Fruit fly (Drosophila melanogaster) whole organism, embryonic: ENCODE measurements around the gene Prm.

ENCODE experiments used
- Antp ChIP-seq: fragments of 200-800 bp; sonication (Bioruptor generic); optimal IDR thresholded peaks from 3 replicates; lab custom pipeline; 2016; ENCODE audit warnings: missing biosample characterization, missing genetic modification characterization
- Blimp-1 ChIP-seq: fragments of 200-800 bp; sonication (Bioruptor generic); optimal IDR thresholded peaks from 3 replicates; lab custom pipeline; 2018; ENCODE audit warnings: missing biosample characterization, missing genetic modification characterization, mild to moderate bottlenecking, moderate library complexity, missing genetic modification reagents
- C15 ChIP-seq: fragments of 200-800 bp; sonication (Bioruptor generic); IDR thresholded peaks from 3 replicates; pipeline ENCODE4 v1.3.6; 2022; ENCODE audit warnings: missing biosample characterization, missing genetic modification characterization
- CG10267 ChIP-seq: fragments of 200-800 bp; sonication (Bioruptor generic); optimal IDR thresholded peaks from 2 replicates; lab custom pipeline; 2018; ENCODE audit warnings: missing biosample characterization, mild to moderate bottlenecking, missing genetic modification characterization, moderate library complexity
- CG10462 ChIP-seq: fragments of 200-800 bp; sonication (Bioruptor generic); optimal IDR thresholded peaks from 2 replicates; lab custom pipeline; 2016; ENCODE audit warnings: missing biosample characterization, missing genetic modification characterization
- CG10543 ChIP-seq: fragments of 200-800 bp; sonication (Bioruptor generic); optimal IDR thresholded peaks from 3 replicates; lab custom pipeline; 2017; ENCODE audit warnings: missing biosample characterization, mild to moderate bottlenecking, missing genetic modification characterization, moderate library complexity
- CG11456 ChIP-seq: fragments of 200-800 bp; sonication (Bioruptor generic); IDR thresholded peaks from 3 replicates; pipeline ENCODE4 v1.3.6; 2022; ENCODE audit warnings: missing biosample characterization, missing genetic modification characterization
- CG11723 ChIP-seq: fragments of 200-800 bp; sonication (Bioruptor generic); optimal IDR thresholded peaks from 2 replicates; lab custom pipeline; 2017; ENCODE audit warnings: missing biosample characterization, mild to moderate bottlenecking, missing genetic modification characterization
- CG12155 ChIP-seq: fragments of 200-800 bp; sonication (Bioruptor generic); optimal IDR thresholded peaks from 3 replicates; lab custom pipeline; 2016; ENCODE audit warnings: missing biosample characterization, missing genetic modification characterization
- CG13775 ChIP-seq: fragments of 200-800 bp; sonication (Bioruptor generic); optimal IDR thresholded peaks from 3 replicates; lab custom pipeline; 2017; ENCODE audit warnings: missing biosample characterization, mild to moderate bottlenecking, missing genetic modification characterization
- CG15601 ChIP-seq: fragments of 200-800 bp; sonication (Bioruptor generic); optimal IDR thresholded peaks from 3 replicates; lab custom pipeline; 2019; ENCODE audit warnings: missing biosample characterization, mild to moderate bottlenecking, missing genetic modification characterization, moderate library complexity
- CG18599 ChIP-seq: fragments of 200-800 bp; sonication (Bioruptor generic); optimal IDR thresholded peaks from 3 replicates; lab custom pipeline; 2017; ENCODE audit warnings: missing biosample characterization, missing genetic modification characterization, mild to moderate bottlenecking, moderate library complexity, missing genetic modification reagents
- CG2116 ChIP-seq: fragments of 200-800 bp; sonication (Bioruptor generic); optimal IDR thresholded peaks from 3 replicates; lab custom pipeline; 2018; ENCODE audit warnings: missing biosample characterization, mild to moderate bottlenecking, missing genetic modification characterization
- CG2120 ChIP-seq: fragments of 200-800 bp; sonication (Bioruptor generic); optimal IDR thresholded peaks from 3 replicates; lab custom pipeline; 2016; ENCODE audit warnings: missing biosample characterization, missing genetic modification characterization
- CG2199 ChIP-seq: fragments of 200-800 bp; sonication (Bioruptor generic); IDR thresholded peaks from 3 replicates; pipeline ENCODE4 v1.3.6; 2022; ENCODE audit warnings: missing biosample characterization, missing genetic modification characterization
- CG3838 ChIP-seq: fragments of 200-800 bp; sonication (Bioruptor generic); optimal IDR thresholded peaks from 3 replicates; lab custom pipeline; 2016; ENCODE audit warnings: missing biosample characterization, missing genetic modification characterization
- CG4360 ChIP-seq: fragments of 200-800 bp; sonication (Bioruptor generic); IDR thresholded peaks from 2 replicates; pipeline ENCODE4 v1.3.6; 2022; ENCODE audit warnings: missing biosample characterization, missing genetic modification characterization
- CG5245 ChIP-seq: fragments of 200-800 bp; sonication (Bioruptor generic); optimal IDR thresholded peaks from 3 replicates; lab custom pipeline; 2016; ENCODE audit warnings: missing biosample characterization, missing genetic modification characterization
- CG5953 ChIP-seq: fragments of 200-800 bp; sonication (Bioruptor generic); IDR thresholded peaks from 2 replicates; pipeline ENCODE4 v1.3.6; 2022; ENCODE audit warnings: missing biosample characterization, missing genetic modification characterization
- CG7839 ChIP-seq: fragments of 200-800 bp; sonication (Bioruptor generic); optimal IDR thresholded peaks from 3 replicates; lab custom pipeline; 2018; ENCODE audit warnings: missing biosample characterization, mild to moderate bottlenecking, missing genetic modification characterization, moderate library complexity
- Camta ChIP-seq: fragments of 200-800 bp; sonication (Bioruptor generic); optimal IDR thresholded peaks from 2 replicates; lab custom pipeline; 2016; ENCODE audit warnings: missing biosample characterization, missing genetic modification characterization
- CrebB ChIP-seq: fragments of 200-800 bp; sonication (Bioruptor generic); optimal IDR thresholded peaks from 3 replicates; lab custom pipeline; 2018; ENCODE audit warnings: missing biosample characterization, mild to moderate bottlenecking, missing genetic modification characterization
- HLH4C ChIP-seq: fragments of 200-800 bp; sonication (Bioruptor generic); IDR thresholded peaks from 3 replicates; pipeline ENCODE4 v1.3.6; 2022; ENCODE audit warnings: missing biosample characterization, missing genetic modification characterization; ENCODE audit not compliant: partially characterized antibody
- Mrtf ChIP-seq: fragments of 200-800 bp; sonication (Bioruptor generic); IDR thresholded peaks from 3 replicates; pipeline ENCODE4 v1.3.6; 2022; ENCODE audit warnings: missing biosample characterization, missing genetic modification characterization
- NK7.1 ChIP-seq: fragments of 200-800 bp; sonication (Bioruptor generic); optimal IDR thresholded peaks from 3 replicates; lab custom pipeline; 2016; ENCODE audit warnings: missing biosample characterization, missing genetic modification characterization
- Nf-YA ChIP-seq: fragments of 200-800 bp; sonication (Bioruptor generic); IDR thresholded peaks from 2 replicates; pipeline ENCODE4 v1.3.6; 2022; ENCODE audit warnings: missing biosample characterization, missing genetic modification characterization
- Nf-YC ChIP-seq: fragments of 200-800 bp; optimal IDR thresholded peaks from 3 replicates; lab custom pipeline; 2019; ENCODE audit warnings: missing biosample characterization, mild to moderate bottlenecking, missing genetic modification characterization, moderate library complexity
- Stat92E ChIP-seq, 3 experiments: fragments of >200 bp in 2 of 3; fragments of 200-800 bp in 1 of 3; sonication (Bioruptor generic) in 1 of 3; optimal IDR thresholded peaks; 2 replicates each; lab custom pipeline; 2017 to 2019; ENCODE audit warnings: missing biosample characterization in 3 of 3, missing genetic modification characterization in 3 of 3, mild to moderate bottlenecking in 1 of 3, moderate library complexity in 1 of 3
- aop ChIP-seq: fragments of 200-800 bp; sonication (Bioruptor generic); IDR thresholded peaks from 2 replicates; pipeline ENCODE4 v1.3.6; 2022; ENCODE audit warnings: missing biosample characterization, missing genetic modification characterization
- br ChIP-seq: fragments of >200 bp; optimal IDR thresholded peaks from 2 replicates; lab custom pipeline; 2017
- chif ChIP-seq, 2 experiments: fragments of 200-800 bp; sonication (Bioruptor generic); optimal IDR thresholded peaks; 3 replicates each; lab custom pipeline; 2016; ENCODE audit warnings: missing biosample characterization in 2 of 2, missing genetic modification characterization in 2 of 2
- ems ChIP-seq: fragments of 200-800 bp; sonication (Bioruptor generic); optimal IDR thresholded peaks from 3 replicates; lab custom pipeline; 2016; ENCODE audit warnings: missing biosample characterization, missing genetic modification characterization
- ewg ChIP-seq: fragments of 200-800 bp; sonication (Bioruptor generic); optimal IDR thresholded peaks from 3 replicates; lab custom pipeline; 2017; ENCODE audit warnings: mild to moderate bottlenecking, missing biosample characterization, missing genetic modification reagents, missing genetic modification characterization
- fu2 ChIP-seq: fragments of 200-800 bp; sonication (Bioruptor generic); optimal IDR thresholded peaks from 2 replicates; lab custom pipeline; 2016; ENCODE audit warnings: missing biosample characterization, missing genetic modification characterization
- hkb ChIP-seq, 2 experiments: fragments of 200-800 bp in 1 of 2; fragments of >200 bp in 1 of 2; sonication (Bioruptor generic) in 1 of 2; IDR thresholded peaks in 1 of 2; optimal IDR thresholded peaks in 1 of 2; 2 replicates each; pipeline versions ENCODE4 v1.3.6 to Lab custom; 2017 to 2022; ENCODE audit warnings: missing biosample characterization in 1 of 2, missing genetic modification characterization in 1 of 2
- kah ChIP-seq: fragments of 200-800 bp; sonication (Bioruptor generic); optimal IDR thresholded peaks from 2 replicates; lab custom pipeline; 2018; ENCODE audit warnings: missing biosample characterization, mild to moderate bottlenecking, missing genetic modification characterization
- lmd ChIP-seq: fragments of 200-800 bp; sonication (Bioruptor generic); IDR thresholded peaks from 2 replicates; pipeline ENCODE4 v1.3.6; 2022; ENCODE audit warnings: missing biosample characterization, missing genetic modification characterization
- mirr ChIP-seq: fragments of 200-800 bp; sonication (Bioruptor generic); optimal IDR thresholded peaks from 3 replicates; lab custom pipeline; 2018; ENCODE audit warnings: missing biosample characterization, mild to moderate bottlenecking, missing genetic modification characterization
- pb ChIP-seq: fragments of 200-800 bp; sonication (Bioruptor generic); optimal IDR thresholded peaks from 3 replicates; lab custom pipeline; 2016; ENCODE audit warnings: missing biosample characterization, missing genetic modification characterization
- phol ChIP-seq: fragments of 200-800 bp; sonication (Bioruptor generic); optimal IDR thresholded peaks from 3 replicates; lab custom pipeline; 2018; ENCODE audit warnings: missing biosample characterization, mild to moderate bottlenecking, missing genetic modification characterization, moderate library complexity
- sc ChIP-seq, 3 experiments: fragments of >200 bp in 2 of 3; fragments of 200-800 bp in 1 of 3; sonication (Bioruptor generic) in 1 of 3; optimal IDR thresholded peaks; 2 replicates in 2 of 3; 3 replicates in 1 of 3; lab custom pipeline; 2017; ENCODE audit warnings: mild to moderate bottlenecking in 1 of 3, missing biosample characterization in 1 of 3, missing genetic modification characterization in 1 of 3, missing genetic modification reagents in 1 of 3
- sd ChIP-seq: fragments of 200-800 bp; sonication (Bioruptor generic); optimal IDR thresholded peaks from 3 replicates; lab custom pipeline; 2018; ENCODE audit warnings: missing biosample characterization, mild to moderate bottlenecking, missing genetic modification characterization, moderate library complexity
- seq ChIP-seq: fragments of 200-800 bp; sonication (Bioruptor generic); IDR thresholded peaks from 2 replicates; pipeline ENCODE4 v1.3.6; 2022; ENCODE audit warnings: missing biosample characterization, missing genetic modification characterization
- slou ChIP-seq: fragments of 200-800 bp; sonication (Bioruptor generic); optimal IDR thresholded peaks from 3 replicates; lab custom pipeline; 2016; ENCODE audit warnings: missing biosample characterization, missing genetic modification characterization
- stwl ChIP-seq: fragments of 200-800 bp; sonication (Bioruptor generic); optimal IDR thresholded peaks from 3 replicates; lab custom pipeline; 2018; ENCODE audit warnings: missing biosample characterization, mild to moderate bottlenecking, missing genetic modification characterization, moderate library complexity
- tll ChIP-seq, 2 experiments: fragments of 200-800 bp in 1 of 2; fragments of >200 bp in 1 of 2; sonication (Bioruptor generic) in 1 of 2; optimal IDR thresholded peaks; 2 replicates each; lab custom pipeline; 2017 to 2019; ENCODE audit warnings: missing biosample characterization in 2 of 2, missing genetic modification characterization in 2 of 2, mild to moderate bottlenecking in 1 of 2, moderate library complexity in 1 of 2
- unpg ChIP-seq: fragments of 200-800 bp; sonication (Bioruptor generic); optimal IDR thresholded peaks from 3 replicates; lab custom pipeline; 2018; ENCODE audit warnings: missing biosample characterization, mild to moderate bottlenecking, missing genetic modification characterization, moderate library complexity
- wdn ChIP-seq: fragments of 200-800 bp; sonication (Bioruptor generic); IDR thresholded peaks from 2 replicates; pipeline ENCODE4 v1.3.6; 2022; ENCODE audit warnings: missing biosample characterization, missing genetic modification characterization
- yki ChIP-seq: fragments of >200 bp; optimal IDR thresholded peaks from 3 replicates; lab custom pipeline; 2018
- zen2 ChIP-seq: fragments of 200-800 bp; sonication (Bioruptor generic); IDR thresholded peaks from 3 replicates; pipeline ENCODE4 v1.3.6; 2022; ENCODE audit warnings: missing biosample characterization, missing genetic modification characterization; ENCODE audit not compliant: partially characterized antibody

The Prm gene

dm6 chr3L:8697862-8698261, 47.2 kb downstream of the Prm start (continued):
- TF ChIP-seq C15 (GFP tag; lab: Robert Waterston, UW) (no peak), Blimp-1 (GFP tag; lab: Kevin White, UChicago) (no peak), CG15601 (tag; lab: Kevin White, UChicago) (no peak), CG5953 (0 out of 2 replicates have a peak, but pooled peaks have one; percentile 9), Antp (GFP tag; lab: Kevin White, UChicago) (no peak), wdn (GFP tag; lab: Robert Waterston, UW) (no peak), CG3838 (no peak), Mrtf (GFP tag; lab: Robert Waterston, UW) (no peak), HLH4C (GFP tag; lab: Robert Waterston, UW) (no peak), CG7839 (tag; lab: Kevin White, UChicago) (no peak), CG10267 (tag; lab: Kevin White, UChicago) (no peak), CG2120 (GFP tag; lab: Kevin White, UChicago) (no peak), pb (no peak), NK7.1 (GFP tag; lab: Kevin White, UChicago) (no peak), CG10543 (GFP tag; lab: Kevin White, UChicago) (peak; percentile 81), ewg (no peak), stwl (no peak), CG2199 (GFP tag; lab: Robert Waterston, UW) (no peak), sd (peak; percentile 10), CG4360 (GFP tag; lab: Robert Waterston, UW) (no peak), tll (GFP tag; optimal IDR thresholded peaks at IDR 0.05; lab: Kevin White, UChicago) (no peak), br (lab: Kevin White, UChicago) (no peak), sc (optimal IDR thresholded peaks at IDR 0.05; lab: Kevin White, UChicago) (no peak), sc (GFP tag; optimal IDR thresholded peaks at IDR 0.05; lab: Kevin White, UChicago) (no peak), fu2 (GFP tag; lab: Kevin White, UChicago) (no peak), CG13775 (no peak), CG11456 (GFP tag; lab: Robert Waterston, UW) (peak; percentile 68; the same call in 2 of the 3 replicates), CG11723 (GFP tag; lab: Kevin White, UChicago) (no peak), unpg (no peak), seq (GFP tag; lab: Robert Waterston, UW) (0 out of 2 replicates have a peak, but pooled peaks have one; percentile 39), hkb (optimal IDR thresholded peaks at IDR 0.05; lab: Kevin White, UChicago) (no peak), hkb (GFP tag; IDR thresholded peaks at IDR 0.05; lab: Robert Waterston, UW) (0 out of 2 replicates have a peak, but pooled peaks have one; percentile 27), ems (GFP tag; lab: Kevin White, UChicago) (no peak), CG5245 (GFP tag; lab: Kevin White, UChicago) (no peak), zen2 (0 out of 3 replicates have a peak, but pooled peaks have one; percentile 33), CG10462 (GFP tag; lab: Kevin White, UChicago) (no peak), phol (no peak), CG12155 (GFP tag; lab: Kevin White, UChicago) (no peak), mirr (GFP tag; lab: Kevin White, UChicago) (peak; percentile 73), chif (GFP tag; optimal IDR thresholded peaks at IDR 0.05; lab: Kevin White, UChicago) (no peak), CG2116 (GFP tag; lab: Kevin White, UChicago) (no peak), lmd (GFP tag; lab: Robert Waterston, UW) (peak; percentile 7; the same call in 1 of the 2 replicates), Nf-YA (GFP tag; lab: Robert Waterston, UW) (no peak), kah (no peak), Camta (GFP tag; lab: Kevin White, UChicago) (no peak), slou (no peak), Nf-YC (tag; lab: Kevin White, UChicago) (peak; percentile 44), CG18599 (GFP tag; lab: Kevin White, UChicago) (peak; percentile 58), aop (GFP tag; lab: Robert Waterston, UW) (no peak), Stat92E (GFP tag; optimal IDR thresholded peaks at IDR 0.05; lab: Kevin White, UChicago) (no peak), CrebB (tag; lab: Kevin White, UChicago) (no peak), yki (no peak)
